Worm (Caenorhabditis elegans) whole organism, young adult: ENCODE results near the gene alh-8.
A peak's percentile ranks its signal among the peaks of the same experiment; 100 is the strongest.

ENCODE experiments used
- B0261.1 ChIP-seq: sonication (generic microtip); optimal IDR thresholded peaks from 2 replicates; lab custom pipeline; 2016; ENCODE audit warnings: mild to moderate bottlenecking, missing genetic modification characterization, moderate library complexity, missing compliant biosample characterization
- B0336.3 ChIP-seq: fragments of 200-800 bp; sonication (Bioruptor generic); IDR thresholded peaks from 2 replicates; pipeline ENCODE4 v1.3.6; 2022; ENCODE audit warnings: missing genetic modification characterization, missing compliant biosample characterization
- F37B4.10 ChIP-seq: fragments of 200-800 bp; sonication (Bioruptor generic); IDR thresholded peaks from 2 replicates; pipeline ENCODE4 v1.3.6; 2022; ENCODE audit warnings: missing genetic modification characterization, missing compliant biosample characterization
- F49E8.2 ChIP-seq: sonication (generic microtip); optimal IDR thresholded peaks from 3 replicates; lab custom pipeline; 2017; ENCODE audit warnings: missing genetic modification characterization, mild to moderate bottlenecking, missing compliant biosample characterization, antibody characterized with exemption, moderate library complexity; ENCODE audit not compliant: insufficient read depth
- F52B5.7 ChIP-seq: sonication (generic microtip); optimal IDR thresholded peaks from 2 replicates; lab custom pipeline; 2016; ENCODE audit warnings: mild to moderate bottlenecking, missing genetic modification characterization, missing compliant biosample characterization
- F55B11.4 ChIP-seq: sonication (generic microtip); optimal IDR thresholded peaks from 2 replicates; lab custom pipeline; 2016; ENCODE audit warnings: missing compliant biosample characterization, missing genetic modification characterization, borderline replicate concordance; ENCODE audit not compliant: insufficient read depth
- T07F8.4 ChIP-seq: sonication (generic microtip); optimal IDR thresholded peaks from 2 replicates; lab custom pipeline; 2016; ENCODE audit warnings: mild to moderate bottlenecking, missing genetic modification characterization, moderate library complexity, missing compliant biosample characterization
- Y53G8AR.9 ChIP-seq: fragments of 200-800 bp; sonication (Bioruptor generic); conservative IDR thresholded peaks from 2 replicates; pipeline ENCODE4 v1.3.6; 2022; ENCODE audit warnings: missing genetic modification reagents, missing genetic modification characterization, missing compliant biosample characterization
- aptf-2 ChIP-seq: fragments of 200-800 bp; sonication (Bioruptor generic); conservative IDR thresholded peaks from 2 replicates; pipeline ENCODE4 v1.3.6; 2022; ENCODE audit warnings: missing genetic modification reagents, missing genetic modification characterization, missing compliant biosample characterization
- aptf-3 ChIP-seq: fragments of 200-800 bp; sonication (Bioruptor generic); IDR thresholded peaks from 2 replicates; pipeline ENCODE4 v1.3.6; 2022; ENCODE audit warnings: missing genetic modification characterization, missing compliant biosample characterization
- atf-7 ChIP-seq: sonication (generic microtip); optimal IDR thresholded peaks from 2 replicates; lab custom pipeline; 2017; ENCODE audit warnings: mild to moderate bottlenecking, missing genetic modification characterization, missing compliant biosample characterization
- athp-1 ChIP-seq: sonication (generic microtip); optimal IDR thresholded peaks from 2 replicates; lab custom pipeline; 2017; ENCODE audit warnings: mild to moderate bottlenecking, missing genetic modification characterization, missing compliant biosample characterization
- attf-5 ChIP-seq: fragments of 200-800 bp; sonication (Bioruptor generic); optimal IDR thresholded peaks from 2 replicates; lab custom pipeline; 2018; ENCODE audit warnings: mild to moderate bottlenecking, missing genetic modification characterization, missing compliant biosample characterization
- bed-1 ChIP-seq: fragments of 200-800 bp; sonication (Bioruptor generic); IDR thresholded peaks from 2 replicates; pipeline ENCODE4 v1.3.6; 2022; ENCODE audit warnings: missing genetic modification reagents, missing genetic modification characterization, missing compliant biosample characterization
- ceh-100 ChIP-seq: fragments of 200-800 bp; sonication (Bioruptor generic); IDR thresholded peaks from 2 replicates; pipeline ENCODE4 v1.3.6; 2022; ENCODE audit warnings: missing genetic modification reagents, missing genetic modification characterization, missing compliant biosample characterization
- ceh-27 ChIP-seq: fragments of 200-800 bp; sonication (Bioruptor generic); optimal IDR thresholded peaks from 2 replicates; lab custom pipeline; 2018; ENCODE audit warnings: mild to moderate bottlenecking, missing genetic modification characterization, moderate library complexity, missing compliant biosample characterization
- ceh-79 ChIP-seq: sonication (generic microtip); optimal IDR thresholded peaks from 2 replicates; lab custom pipeline; 2017; ENCODE audit warnings: mild to moderate bottlenecking, missing genetic modification characterization, missing compliant biosample characterization
- ceh-91 ChIP-seq: fragments of 200-800 bp; sonication (Bioruptor generic); IDR thresholded peaks from 2 replicates; pipeline ENCODE4 v1.3.6; 2022; ENCODE audit warnings: missing genetic modification reagents, missing genetic modification characterization, missing compliant biosample characterization
- chd-7 ChIP-seq: sonication (generic microtip); optimal IDR thresholded peaks from 2 replicates; lab custom pipeline; 2016; ENCODE audit warnings: mild to moderate bottlenecking, missing genetic modification characterization, moderate library complexity, missing compliant biosample characterization
- dpff-1 ChIP-seq: sonication (generic microtip); optimal IDR thresholded peaks from 2 replicates; lab custom pipeline; 2017; ENCODE audit warnings: mild to moderate bottlenecking, missing genetic modification characterization, missing compliant biosample characterization
- egl-18 ChIP-seq: fragments of 200-800 bp; sonication (Bioruptor generic); IDR thresholded peaks from 2 replicates; pipeline ENCODE4 v1.3.6; 2022; ENCODE audit warnings: missing genetic modification reagents, missing genetic modification characterization, missing compliant biosample characterization
- ekl-4 ChIP-seq: fragments of 200-800 bp; sonication (Bioruptor generic); IDR thresholded peaks from 2 replicates; pipeline ENCODE4 v1.3.6; 2022; ENCODE audit warnings: missing genetic modification reagents, missing genetic modification characterization, missing compliant biosample characterization
- fkh-3 ChIP-seq: sonication (generic microtip); optimal IDR thresholded peaks from 2 replicates; lab custom pipeline; 2016; ENCODE audit warnings: mild to moderate bottlenecking, missing genetic modification characterization, missing compliant biosample characterization
- gei-17 ChIP-seq: fragments of 200-800 bp; sonication (Bioruptor generic); optimal IDR thresholded peaks from 2 replicates; lab custom pipeline; 2018; ENCODE audit warnings: mild to moderate bottlenecking, missing genetic modification characterization, missing compliant biosample characterization
- hmg-1.2 ChIP-seq: fragments of 200-800 bp; sonication (Bioruptor generic); IDR thresholded peaks from 2 replicates; pipeline ENCODE4 v1.3.6; 2022; ENCODE audit warnings: missing genetic modification reagents, missing genetic modification characterization, missing compliant biosample characterization
- hmg-20 ChIP-seq: fragments of 200-800 bp; sonication (Bioruptor generic); IDR thresholded peaks from 2 replicates; pipeline ENCODE4 v1.3.6; 2022; ENCODE audit warnings: missing genetic modification reagents, missing genetic modification characterization, missing compliant biosample characterization
- hrde-1 ChIP-seq: sonication (generic microtip); optimal IDR thresholded peaks from 2 replicates; lab custom pipeline; 2016; ENCODE audit warnings: missing genetic modification characterization, mild to moderate bottlenecking, missing compliant biosample characterization, moderate library complexity, missing genotype, missing genetic modification reagents, borderline replicate concordance
- let-607 ChIP-seq, 2 experiments: fragments of 200-800 bp in 1 of 2; sonication (Bioruptor generic) in 1 of 2; sonication (generic microtip) in 1 of 2; optimal IDR thresholded peaks; 2 replicates each; lab custom pipeline; 2016 to 2018; ENCODE audit warnings: mild to moderate bottlenecking in 2 of 2, missing compliant biosample characterization in 2 of 2, missing genetic modification characterization in 2 of 2, moderate library complexity in 2 of 2, missing genotype in 1 of 2
- lin-35 ChIP-seq, 3 experiments: fragments of 150-350 bp in 2 of 3; sonication (generic microtip) in 1 of 3; optimal IDR thresholded peaks; 2 replicates each; lab custom pipeline; 2014 to 2018; ENCODE audit warnings: missing biosample characterization in 3 of 3, missing genetic modification characterization in 3 of 3, missing genetic modification reagents in 3 of 3
- lin-40 ChIP-seq: sonication (generic microtip); optimal IDR thresholded peaks from 2 replicates; lab custom pipeline; 2016; ENCODE audit warnings: missing genetic modification characterization, mild to moderate bottlenecking, missing compliant biosample characterization, missing genotype, missing genetic modification reagents
- lir-1 ChIP-seq: fragments of 200-800 bp; sonication (Bioruptor generic); conservative IDR thresholded peaks from 2 replicates; pipeline ENCODE4 v1.3.6; 2022; ENCODE audit warnings: missing genetic modification reagents, missing genetic modification characterization, missing compliant biosample characterization
- lsl-1 ChIP-seq: fragments of 200-800 bp; sonication (Bioruptor generic); optimal IDR thresholded peaks from 2 replicates; lab custom pipeline; 2018; ENCODE audit warnings: mild to moderate bottlenecking, missing genetic modification characterization, moderate library complexity, missing compliant biosample characterization
- madf-10 ChIP-seq: sonication (generic microtip); optimal IDR thresholded peaks from 2 replicates; lab custom pipeline; 2016; ENCODE audit warnings: mild to moderate bottlenecking, missing genetic modification characterization, missing compliant biosample characterization
- madf-6 ChIP-seq: fragments of 200-800 bp; sonication (Bioruptor generic); IDR thresholded peaks from 2 replicates; pipeline ENCODE4 v1.3.6; 2022; ENCODE audit warnings: missing genetic modification reagents, missing genetic modification characterization, missing compliant biosample characterization
- mcd-1 ChIP-seq: fragments of 200-800 bp; sonication (Bioruptor generic); IDR thresholded peaks from 2 replicates; pipeline ENCODE4 v1.3.6; 2022; ENCODE audit warnings: missing genetic modification reagents, missing genetic modification characterization, missing compliant biosample characterization
- mel-28 ChIP-seq: sonication (generic microtip); optimal IDR thresholded peaks from 2 replicates; lab custom pipeline; 2016; ENCODE audit warnings: borderline replicate concordance, mild to moderate bottlenecking, missing genetic modification characterization, missing compliant biosample characterization
- mxl-1 ChIP-seq: sonication (generic microtip); optimal IDR thresholded peaks from 2 replicates; lab custom pipeline; 2016; ENCODE audit warnings: missing genetic modification characterization, missing compliant biosample characterization
- nfyb-1 ChIP-seq: fragments of 200-800 bp; sonication (Bioruptor generic); IDR thresholded peaks from 2 replicates; pipeline ENCODE4 v1.3.6; 2022; ENCODE audit warnings: missing genetic modification reagents, missing genetic modification characterization, missing compliant biosample characterization
- nhr-27 ChIP-seq: fragments of 200-800 bp; sonication (Bioruptor generic); optimal IDR thresholded peaks from 2 replicates; lab custom pipeline; 2018; ENCODE audit warnings: mild to moderate bottlenecking, missing genetic modification characterization, moderate library complexity, missing compliant biosample characterization
- sea-2 ChIP-seq: fragments of 200-800 bp; sonication (Bioruptor generic); IDR thresholded peaks from 2 replicates; pipeline ENCODE4 v1.3.6; 2022; ENCODE audit warnings: missing genetic modification characterization, missing compliant biosample characterization
- snpc-1.1 ChIP-seq: sonication (generic microtip); optimal IDR thresholded peaks from 2 replicates; lab custom pipeline; 2017; ENCODE audit warnings: missing genetic modification characterization, mild to moderate bottlenecking, missing compliant biosample characterization, antibody characterized with exemption, moderate library complexity, missing genotype, missing genetic modification reagents; ENCODE audit not compliant: insufficient read depth
- snpc-1.3 ChIP-seq: sonication (generic microtip); optimal IDR thresholded peaks from 2 replicates; lab custom pipeline; 2017; ENCODE audit warnings: missing genetic modification characterization, mild to moderate bottlenecking, missing compliant biosample characterization, antibody characterized with exemption, moderate library complexity, missing genotype, missing genetic modification reagents; ENCODE audit not compliant: insufficient read depth
- xnd-1 ChIP-seq: sonication (generic microtip); optimal IDR thresholded peaks from 2 replicates; lab custom pipeline; 2016; ENCODE audit warnings: missing genotype, missing genetic modification reagents, missing genetic modification characterization, missing compliant biosample characterization
- ztf-26 ChIP-seq: sonication (generic microtip); optimal IDR thresholded peaks from 2 replicates; lab custom pipeline; 2017; ENCODE audit warnings: missing genetic modification characterization, missing compliant biosample characterization
- ztf-28 ChIP-seq: fragments of 200-800 bp; sonication (Bioruptor generic); IDR thresholded peaks from 2 replicates; pipeline ENCODE4 v1.3.6; 2022; ENCODE audit warnings: missing genetic modification reagents, missing genetic modification characterization, missing compliant biosample characterization
- ztf-3 ChIP-seq: fragments of 200-800 bp; sonication (Bioruptor generic); optimal IDR thresholded peaks from 2 replicates; lab custom pipeline; 2018; ENCODE audit warnings: mild to moderate bottlenecking, missing genetic modification characterization, missing compliant biosample characterization

The alh-8 gene

DNA sequence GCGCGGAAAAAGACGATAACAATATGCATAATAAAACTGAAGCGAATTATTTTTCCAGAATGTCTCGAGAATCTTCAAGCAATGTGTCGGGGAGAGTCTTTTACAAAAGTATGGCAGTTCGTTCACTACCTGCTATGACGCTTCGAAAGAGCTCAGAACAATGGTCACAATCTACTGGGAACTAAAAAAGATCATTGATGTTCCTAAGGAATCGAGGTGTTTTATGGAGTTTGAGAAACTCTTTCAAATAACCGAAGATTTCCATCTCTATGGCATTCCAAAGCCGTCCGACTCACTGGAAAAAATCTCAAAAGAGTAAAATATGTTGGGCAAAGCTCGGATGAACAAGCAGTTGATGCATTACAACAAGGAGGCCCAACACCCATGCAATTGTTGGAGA, 43.5 kb downstream of the alh-8 start, which contains the start of gene F44E5.15:
Gene F44E5.15 (plus strand): TSS at position 301 of the 400 bp plus-strand sequence.
- TF ChIP-seq F52B5.7 (tag; lab: Kevin White, UChicago) = no peak
- TF ChIP-seq, all 124 proteins: peak for 0

DNA sequence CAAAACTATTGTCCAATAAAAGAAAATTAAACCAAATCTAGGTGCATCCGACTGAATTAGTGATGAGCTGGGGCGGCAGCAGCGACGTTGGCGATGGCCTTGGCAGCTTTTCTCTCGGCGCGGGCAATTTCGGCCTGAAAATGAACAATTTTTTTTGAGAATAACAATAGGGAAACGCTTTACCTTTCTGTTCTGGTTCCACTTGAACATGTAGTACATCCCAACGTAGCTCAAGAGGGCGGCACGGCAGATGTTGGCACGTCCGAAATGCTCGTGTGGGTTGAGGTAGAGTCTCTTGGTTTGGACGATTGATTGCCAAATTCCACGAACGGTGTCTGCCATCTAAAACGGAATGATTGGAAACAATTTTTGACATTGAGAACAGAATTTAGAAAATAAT, 45.4 kb downstream of the alh-8 start, which contains the start of gene F44E5.1:
Gene F44E5.1 (minus strand): TSS at position 342 of the 400 bp plus-strand sequence.
- no peak for TF ChIP-seq madf-10
- TF ChIP-seq lin-35 (GFP tag; optimal IDR thresholded peaks at IDR 0.05; lab: Kevin White, UChicago) = no peak
- peak; percentile 22; the same call in 1 of the 2 replicates for TF ChIP-seq ekl-4 (GFP tag; lab: Robert Waterston, UW)
- TF ChIP-seq dpff-1 (tag; lab: Kevin White, UChicago) = no peak
- no peak for TF ChIP-seq ztf-28 (GFP tag; lab: Robert Waterston, UW)
- no peak for TF ChIP-seq xnd-1 (tag; lab: Kevin White, UChicago)
- TF ChIP-seq ceh-79 = peak; percentile 4
- TF ChIP-seq ztf-26 = no peak
- TF ChIP-seq madf-6 = peak; percentile 42
- TF ChIP-seq T07F8.4 (tag; lab: Kevin White, UChicago) = no peak
- no peak for TF ChIP-seq snpc-1.3
- TF ChIP-seq F37B4.10 (GFP tag; lab: Robert Waterston, UW) = no peak
- no peak for TF ChIP-seq aptf-3 (GFP tag; lab: Robert Waterston, UW)
- no peak; the same call in 1 of the 2 replicates for TF ChIP-seq B0336.3 (GFP tag; lab: Robert Waterston, UW)
- no peak for TF ChIP-seq egl-18 (GFP tag; lab: Robert Waterston, UW)
- TF ChIP-seq ceh-100 (GFP tag; lab: Robert Waterston, UW) = no peak
- no peak for TF ChIP-seq hmg-1.2
- no peak for TF ChIP-seq fkh-3
- TF ChIP-seq nfyb-1 = peak; percentile 69
- no peak for TF ChIP-seq gei-17 (GFP tag; lab: Kevin White, UChicago)
- no peak for TF ChIP-seq B0261.1 (tag; lab: Kevin White, UChicago)
- no peak for TF ChIP-seq snpc-1.1 (tag; lab: Kevin White, UChicago)
- no peak for TF ChIP-seq lin-40 (tag; lab: Kevin White, UChicago)
- TF ChIP-seq lsl-1 (GFP tag; lab: Kevin White, UChicago) = peak; percentile 16
- TF ChIP-seq mcd-1 = peak; percentile 35; the same call in 1 of the 2 replicates
- no peak for TF ChIP-seq atf-7 (tag; lab: Kevin White, UChicago)
- no peak for TF ChIP-seq F49E8.2
- TF ChIP-seq lir-1 (GFP tag; lab: Robert Waterston, UW) = no peak
- peak; percentile 68 for TF ChIP-seq chd-7

DNA sequence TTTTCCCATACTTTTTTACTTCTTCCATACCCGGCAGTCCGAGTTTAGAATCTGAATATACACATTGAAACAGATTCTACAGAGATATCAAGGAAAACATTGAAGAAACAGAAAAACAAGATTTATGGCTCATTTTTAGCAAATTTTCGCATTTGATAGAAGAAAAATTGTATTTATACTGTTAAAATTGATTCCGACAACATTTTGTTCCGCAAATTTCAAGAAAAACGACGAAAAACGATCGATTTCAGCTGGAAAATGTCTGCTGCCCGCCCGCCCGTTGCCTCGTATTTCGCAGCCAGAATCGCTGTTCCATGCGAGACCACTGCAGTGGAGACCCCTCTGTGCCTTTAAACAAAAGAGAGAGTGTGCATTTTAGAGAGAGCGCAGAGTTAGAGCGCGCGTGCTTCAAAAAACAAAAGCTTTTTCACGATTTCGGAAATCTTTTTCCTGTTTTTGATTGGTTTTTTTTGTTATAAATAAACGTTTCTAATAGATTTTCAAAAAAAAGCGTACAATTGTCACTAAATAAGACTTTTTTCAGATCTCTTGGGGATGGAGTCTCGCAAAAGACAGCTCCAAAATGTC, 49.1 kb downstream of the alh-8 start, which contains the start of the genes patr-1 and dna-2:
Gene patr-1 (minus strand): TSS at position 51 of the 588 bp plus-strand sequence.
Gene dna-2 (plus strand): TSS at position 538 of the 588 bp plus-strand sequence.
- TF ChIP-seq let-607 (tag; optimal IDR thresholded peaks at IDR 0.05; lab: Kevin White, UChicago) (no peak), athp-1 (tag; lab: Kevin White, UChicago) (no peak), ceh-27 (GFP tag; lab: Kevin White, UChicago) (peak; percentile 6), aptf-2 (GFP tag; lab: Robert Waterston, UW) (no peak), ceh-91 (peak; percentile 69), nhr-27 (tag; lab: Kevin White, UChicago) (no peak), F55B11.4 (tag; lab: Kevin White, UChicago) (no peak), attf-5 (peak; percentile 70), T07F8.4 (tag; lab: Kevin White, UChicago) (no peak), ztf-3 (GFP tag; lab: Kevin White, UChicago) (no peak), bed-1 (no peak), sea-2 (no peak), F37B4.10 (GFP tag; lab: Robert Waterston, UW) (no peak), lin-35 (GFP tag; optimal IDR thresholded peaks at IDR 0.05; lab: Kevin White, UChicago) (peak in 1 of 3 experiments; percentile 50), mxl-1 (no peak), Y53G8AR.9 (no peak), hmg-20 (no peak), mel-28 (tag; lab: Kevin White, UChicago) (no peak), hrde-1 (tag; lab: Kevin White, UChicago) (no peak), ztf-26 (no peak)
